Fruit fly (Drosophila melanogaster) whole organism, embryonic: ENCODE measurements around the gene betaTub65B.

Experiments
- Adf1 ChIP-seq: fragments of 200-800 bp; sonication (Bioruptor generic); IDR thresholded peaks from 2 replicates; pipeline ENCODE4 v1.3.6; 2022; ENCODE audit warnings: missing biosample characterization, missing genetic modification characterization
- CG1024 ChIP-seq: fragments of 200-800 bp; sonication (Bioruptor generic); IDR thresholded peaks from 2 replicates; pipeline ENCODE4 v1.3.6; 2022; ENCODE audit warnings: missing biosample characterization, missing genetic modification characterization
- CG10267 ChIP-seq: fragments of 200-800 bp; sonication (Bioruptor generic); optimal IDR thresholded peaks from 2 replicates; lab custom pipeline; 2018; ENCODE audit warnings: missing biosample characterization, mild to moderate bottlenecking, missing genetic modification characterization, moderate library complexity
- CG10366 ChIP-seq: fragments of 200-800 bp; sonication (Bioruptor generic); IDR thresholded peaks from 2 replicates; pipeline ENCODE4 v1.3.6; 2022; ENCODE audit warnings: missing biosample characterization, missing genetic modification characterization
- CG10462 ChIP-seq: fragments of 200-800 bp; sonication (Bioruptor generic); optimal IDR thresholded peaks from 2 replicates; lab custom pipeline; 2016; ENCODE audit warnings: missing biosample characterization, missing genetic modification characterization
- CG11696 ChIP-seq: fragments of 200-800 bp; sonication (Bioruptor generic); IDR thresholded peaks from 2 replicates; pipeline ENCODE4 v1.3.6; 2022; ENCODE audit warnings: missing biosample characterization, missing genetic modification characterization
- CG1233 ChIP-seq: fragments of 200-800 bp; sonication (Bioruptor generic); optimal IDR thresholded peaks from 4 replicates; lab custom pipeline; 2018; ENCODE audit warnings: missing biosample characterization, mild to moderate bottlenecking, missing genetic modification characterization
- CG13424 ChIP-seq: fragments of 200-800 bp; sonication (Bioruptor generic); optimal IDR thresholded peaks from 2 replicates; lab custom pipeline; 2019; ENCODE audit warnings: missing biosample characterization, mild to moderate bottlenecking, missing genetic modification characterization, moderate library complexity
- CG15269 ChIP-seq: fragments of 200-800 bp; sonication (Bioruptor generic); optimal IDR thresholded peaks from 2 replicates; lab custom pipeline; 2018; ENCODE audit warnings: missing biosample characterization, mild to moderate bottlenecking, missing genetic modification characterization, moderate library complexity
- CG17829 ChIP-seq: fragments of 200-800 bp; optimal IDR thresholded peaks from 2 replicates; lab custom pipeline; 2019; ENCODE audit warnings: missing biosample characterization, mild to moderate bottlenecking, missing genetic modification characterization, moderate library complexity
- CG18764 ChIP-seq: fragments of 200-800 bp; sonication (Bioruptor generic); optimal IDR thresholded peaks from 3 replicates; lab custom pipeline; 2016; ENCODE audit warnings: missing biosample characterization, missing genetic modification characterization
- CG2120 ChIP-seq: fragments of 200-800 bp; sonication (Bioruptor generic); optimal IDR thresholded peaks from 3 replicates; lab custom pipeline; 2016; ENCODE audit warnings: missing biosample characterization, missing genetic modification characterization
- CG4424 ChIP-seq: fragments of 200-800 bp; sonication (Bioruptor generic); optimal IDR thresholded peaks from 3 replicates; lab custom pipeline; 2016; ENCODE audit warnings: missing biosample characterization, missing genetic modification characterization
- CG6689 ChIP-seq: fragments of 200-800 bp; sonication (Bioruptor generic); IDR thresholded peaks from 2 replicates; pipeline ENCODE4 v1.3.6; 2022; ENCODE audit warnings: missing biosample characterization, missing genetic modification characterization
- CG7357 ChIP-seq: fragments of 200-800 bp; sonication (Bioruptor generic); IDR thresholded peaks from 3 replicates; pipeline ENCODE4 v1.3.6; 2022; ENCODE audit warnings: missing biosample characterization, missing genetic modification characterization
- CG7745 ChIP-seq: fragments of 200-800 bp; sonication (Bioruptor generic); optimal IDR thresholded peaks from 2 replicates; lab custom pipeline; 2018; ENCODE audit warnings: missing biosample characterization, mild to moderate bottlenecking, missing genetic modification characterization, moderate library complexity
- CG7839 ChIP-seq: fragments of 200-800 bp; sonication (Bioruptor generic); optimal IDR thresholded peaks from 3 replicates; lab custom pipeline; 2018; ENCODE audit warnings: missing biosample characterization, mild to moderate bottlenecking, missing genetic modification characterization, moderate library complexity
- CG9437 ChIP-seq: fragments of 200-800 bp; sonication (Bioruptor generic); optimal IDR thresholded peaks from 2 replicates; lab custom pipeline; 2018; ENCODE audit warnings: missing biosample characterization, mild to moderate bottlenecking, missing genetic modification characterization
- CoRest ChIP-seq: fragments of 200-800 bp; sonication (Bioruptor generic); optimal IDR thresholded peaks from 3 replicates; lab custom pipeline; 2018; ENCODE audit warnings: missing biosample characterization, mild to moderate bottlenecking, missing genetic modification characterization, moderate library complexity
- D ChIP-seq, 2 experiments: fragments of 200-800 bp in 1 of 2; fragments of >200 bp in 1 of 2; sonication (Bioruptor generic) in 1 of 2; optimal IDR thresholded peaks; 2 replicates in 1 of 2; 3 replicates in 1 of 2; lab custom pipeline; 2017; ENCODE audit warnings: mild to moderate bottlenecking in 1 of 2, missing biosample characterization in 1 of 2, missing genetic modification characterization in 1 of 2, missing genetic modification reagents in 1 of 2
- Dref ChIP-seq: fragments of 200-800 bp; sonication (Bioruptor generic); IDR thresholded peaks from 2 replicates; pipeline ENCODE4 v1.3.6; 2022; ENCODE audit warnings: missing biosample characterization, missing genetic modification characterization
- E2f2 ChIP-seq: fragments of 200-800 bp; sonication (Bioruptor generic); IDR thresholded peaks from 2 replicates; pipeline ENCODE4 v1.3.6; 2022; ENCODE audit warnings: missing biosample characterization, missing genetic modification characterization
- ERR ChIP-seq: fragments of 200-800 bp; sonication (Bioruptor generic); optimal IDR thresholded peaks from 2 replicates; lab custom pipeline; 2016; ENCODE audit warnings: missing biosample characterization, missing genetic modification characterization
- Nf-YC ChIP-seq: fragments of 200-800 bp; optimal IDR thresholded peaks from 3 replicates; lab custom pipeline; 2019; ENCODE audit warnings: missing biosample characterization, mild to moderate bottlenecking, missing genetic modification characterization, moderate library complexity
- Sry-δ ChIP-seq: fragments of 200-800 bp; sonication (Bioruptor generic); optimal IDR thresholded peaks from 2 replicates; lab custom pipeline; 2016; ENCODE audit warnings: missing biosample characterization, missing genetic modification characterization
- Ssrp ChIP-seq: fragments of 200-800 bp; sonication (Bioruptor generic); optimal IDR thresholded peaks from 2 replicates; lab custom pipeline; 2018; ENCODE audit warnings: missing biosample characterization, mild to moderate bottlenecking, missing genetic modification characterization, moderate library complexity
- ab ChIP-seq: fragments of 200-800 bp; sonication (Bioruptor generic); optimal IDR thresholded peaks from 2 replicates; lab custom pipeline; 2016; ENCODE audit warnings: missing biosample characterization, missing genetic modification characterization
- ash1 ChIP-seq: fragments of 200-800 bp; sonication (Bioruptor generic); optimal IDR thresholded peaks from 2 replicates; lab custom pipeline; 2018; ENCODE audit warnings: missing biosample characterization, mild to moderate bottlenecking, missing genetic modification characterization
- az2 ChIP-seq: fragments of 200-800 bp; sonication (Bioruptor generic); optimal IDR thresholded peaks from 3 replicates; lab custom pipeline; 2016; ENCODE audit warnings: missing biosample characterization, missing genetic modification characterization
- caup ChIP-seq: fragments of 200-800 bp; sonication (Bioruptor generic); optimal IDR thresholded peaks from 3 replicates; lab custom pipeline; 2017; ENCODE audit warnings: missing biosample characterization, mild to moderate bottlenecking, missing genetic modification characterization, moderate library complexity; ENCODE audit not compliant: severe bottlenecking
- chinmo ChIP-seq: fragments of 200-800 bp; sonication (Bioruptor generic); IDR thresholded peaks from 4 replicates; pipeline ENCODE4 v1.3.6; 2022; ENCODE audit warnings: missing biosample characterization, missing genetic modification characterization; ENCODE audit not compliant: partially characterized antibody
- chm ChIP-seq: fragments of 200-800 bp; sonication (Bioruptor generic); IDR thresholded peaks from 2 replicates; pipeline ENCODE4 v1.3.6; 2022; ENCODE audit warnings: missing biosample characterization, missing genetic modification characterization
- ci ChIP-seq: fragments of 200-800 bp; sonication (Bioruptor generic); IDR thresholded peaks from 3 replicates; pipeline ENCODE4 v1.3.6; 2022; ENCODE audit warnings: missing biosample characterization, missing genetic modification characterization
- fd3F ChIP-seq: fragments of 200-800 bp; sonication (Bioruptor generic); optimal IDR thresholded peaks from 2 replicates; lab custom pipeline; 2018; ENCODE audit warnings: missing biosample characterization, mild to moderate bottlenecking, missing genetic modification characterization, moderate library complexity
- fd96Cb ChIP-seq: fragments of 200-800 bp; sonication (Bioruptor generic); optimal IDR thresholded peaks from 2 replicates; lab custom pipeline; 2018; ENCODE audit warnings: missing biosample characterization, mild to moderate bottlenecking, missing genetic modification characterization, moderate library complexity
- gsb-n ChIP-seq: fragments of 200-800 bp; sonication (Bioruptor generic); optimal IDR thresholded peaks from 3 replicates; lab custom pipeline; 2018; ENCODE audit warnings: missing biosample characterization, mild to moderate bottlenecking, missing genetic modification characterization
- hb ChIP-seq: fragments of 200-800 bp; sonication (Bioruptor generic); IDR thresholded peaks from 3 replicates; pipeline ENCODE4 v1.3.6; 2022; ENCODE audit warnings: missing biosample characterization, missing genetic modification characterization; ENCODE audit not compliant: partially characterized antibody
- hkb ChIP-seq, 2 experiments: fragments of 200-800 bp in 1 of 2; fragments of >200 bp in 1 of 2; sonication (Bioruptor generic) in 1 of 2; IDR thresholded peaks in 1 of 2; optimal IDR thresholded peaks in 1 of 2; 2 replicates each; pipeline versions ENCODE4 v1.3.6 to Lab custom; 2017 to 2022; ENCODE audit warnings: missing biosample characterization in 1 of 2, missing genetic modification characterization in 1 of 2
- ind ChIP-seq: fragments of 200-800 bp; sonication (Bioruptor generic); optimal IDR thresholded peaks from 3 replicates; lab custom pipeline; 2016; ENCODE audit warnings: missing biosample characterization, missing genetic modification characterization
- knrl ChIP-seq: fragments of 200-800 bp; sonication (Bioruptor generic); IDR thresholded peaks from 3 replicates; pipeline ENCODE4 v1.3.6; 2022; ENCODE audit warnings: missing biosample characterization, missing genetic modification characterization; ENCODE audit not compliant: partially characterized antibody
- pan ChIP-seq, 4 experiments: fragments of >200 bp in 3 of 4; fragments of 200-800 bp in 1 of 4; sonication (Bioruptor generic) in 1 of 4; optimal IDR thresholded peaks in 3 of 4; IDR thresholded peaks in 1 of 4; 2 replicates each; pipeline versions ENCODE4 v1.3.6 to Lab custom; 2017 to 2022; ENCODE audit warnings: missing biosample characterization in 2 of 4, missing genetic modification characterization in 2 of 4, mixed read lengths in 1 of 4
- rib ChIP-seq: fragments of 200-800 bp; sonication (Bioruptor generic); IDR thresholded peaks from 2 replicates; pipeline ENCODE4 v1.3.6; 2022; ENCODE audit warnings: missing biosample characterization, missing genetic modification characterization
- run ChIP-seq: fragments of 200-800 bp; sonication (Bioruptor generic); optimal IDR thresholded peaks from 3 replicates; lab custom pipeline; 2018; ENCODE audit warnings: missing biosample characterization, mild to moderate bottlenecking, missing genetic modification characterization
- salm ChIP-seq: fragments of 200-800 bp; sonication (Bioruptor generic); optimal IDR thresholded peaks from 2 replicates; lab custom pipeline; 2018; ENCODE audit warnings: missing biosample characterization, mild to moderate bottlenecking, missing genetic modification characterization
- sisA ChIP-seq: fragments of 200-800 bp; sonication (Bioruptor generic); IDR thresholded peaks from 2 replicates; pipeline ENCODE4 v1.3.6; 2022; ENCODE audit warnings: missing biosample characterization, missing genetic modification characterization
- stc ChIP-seq: fragments of 200-800 bp; sonication (Bioruptor generic); IDR thresholded peaks from 2 replicates; pipeline ENCODE4 v1.3.6; 2022; ENCODE audit warnings: missing biosample characterization, missing genetic modification characterization
- zen ChIP-seq: fragments of 200-800 bp; sonication (Bioruptor generic); optimal IDR thresholded peaks from 3 replicates; lab custom pipeline; 2018; ENCODE audit warnings: missing biosample characterization, mild to moderate bottlenecking, missing genetic modification characterization, moderate library complexity

betaTub65B gene

DNA sequence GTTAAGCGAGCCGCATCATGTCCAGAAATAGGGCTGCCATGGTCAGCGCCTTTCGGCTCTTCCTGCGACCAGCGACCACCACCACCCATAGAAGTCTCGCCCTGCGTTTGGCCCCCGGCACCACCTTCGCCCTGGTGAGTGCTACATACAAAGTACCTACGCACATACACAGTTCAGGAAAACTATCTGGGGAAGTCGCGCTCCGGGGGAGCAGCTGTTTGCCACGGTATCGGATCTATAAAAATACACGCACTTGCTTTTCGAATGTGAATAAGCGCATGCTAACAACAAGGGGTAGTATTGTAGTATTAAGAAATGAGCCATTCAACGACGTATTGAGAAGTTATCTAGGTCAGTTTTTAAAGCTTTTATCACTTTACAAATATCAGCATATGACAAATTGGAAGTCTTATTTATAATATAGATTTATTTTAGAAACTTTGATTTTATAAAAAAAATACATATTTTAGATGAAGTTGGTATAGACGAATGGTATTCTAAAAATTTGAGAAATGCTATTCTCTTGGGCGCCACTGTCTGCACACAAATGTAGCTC is 21.4 kb downstream of the betaTub65B start (continued):
- TF ChIP-seq knrl (GFP tag; lab: Robert Waterston, UW) (no peak), CG1233 (peak; percentile 18), gsb-n (tag; lab: Kevin White, UChicago) (peak; percentile 67), Adf1 (GFP tag; lab: Robert Waterston, UW) (0 out of 2 replicates have a peak, but pooled peaks have one; percentile 10), zen (tag; lab: Kevin White, UChicago) (no peak), CG4424 (GFP tag; lab: Kevin White, UChicago) (peak; percentile 35), Nf-YC (tag; lab: Kevin White, UChicago) (peak; percentile 27), E2f2 (GFP tag; lab: Robert Waterston, UW) (peak; percentile 42; the same call in 1 of the 2 replicates), ERR (GFP tag; lab: Kevin White, UChicago) (no peak), CG10366 (GFP tag; lab: Robert Waterston, UW) (peak; percentile 27; the same call in 1 of the 2 replicates), CG10267 (tag; lab: Kevin White, UChicago) (peak; percentile 56), CG17829 (tag; lab: Kevin White, UChicago) (peak; percentile 65), pan (optimal IDR thresholded peaks at IDR 0.05; lab: Kevin White, UChicago) (no peak), pan (GFP tag; optimal IDR thresholded peaks at IDR 0.05 in 1 of 2, IDR thresholded peaks at IDR 0.05 in 1 of 2) (peak in 1 of 2 experiments; percentile 57), CG18764 (GFP tag; lab: Kevin White, UChicago) (no peak), CG7839 (tag; lab: Kevin White, UChicago) (peak; percentile 76), Sry-δ (no peak), chm (GFP tag; lab: Robert Waterston, UW) (no peak), sisA (GFP tag; lab: Robert Waterston, UW) (peak; percentile 7; the same call in 1 of the 2 replicates), Dref (GFP tag; lab: Robert Waterston, UW) (no peak), CG2120 (GFP tag; lab: Kevin White, UChicago) (peak; percentile 21), CG9437 (GFP tag; lab: Kevin White, UChicago) (peak; percentile 52), rib (no peak), caup (GFP tag; lab: Kevin White, UChicago) (peak; percentile 3), ab (GFP tag; lab: Kevin White, UChicago) (no peak), run (peak; percentile 63), Ssrp (tag; lab: Kevin White, UChicago) (peak; percentile 69), ind (GFP tag; lab: Kevin White, UChicago) (peak; percentile 30), az2 (GFP tag; lab: Kevin White, UChicago) (peak; percentile 48), fd3F (GFP tag; lab: Kevin White, UChicago) (peak; percentile 18), CG7745 (no peak), CG1024 (no peak), ci (GFP tag; lab: Robert Waterston, UW) (peak; percentile 40; the same call in 1 of the 3 replicates), CG6689 (GFP tag; lab: Robert Waterston, UW) (peak; percentile 61), CG7357 (GFP tag; lab: Robert Waterston, UW) (0 out of 3 replicates have a peak, but pooled peaks have one; percentile 13), chinmo (GFP tag; lab: Robert Waterston, UW) (0 out of 4 replicates have a peak, but pooled peaks have one; percentile 58), ash1 (GFP tag; lab: Kevin White, UChicago) (no peak), CG13424 (tag; lab: Kevin White, UChicago) (peak; percentile 65), CG10462 (peak; percentile 23), CG15269 (peak; percentile 73), CG11696 (GFP tag; lab: Robert Waterston, UW) (peak; percentile 89), hb (GFP tag; lab: Robert Waterston, UW) (no peak), salm (tag; lab: Kevin White, UChicago) (peak; percentile 44), D (optimal IDR thresholded peaks at IDR 0.05; lab: Kevin White, UChicago) (no peak), D (GFP tag; optimal IDR thresholded peaks at IDR 0.05; lab: Kevin White, UChicago) (peak; percentile 41), fd96Cb (peak; percentile 58), hkb (optimal IDR thresholded peaks at IDR 0.05; lab: Kevin White, UChicago) (no peak), hkb (GFP tag; IDR thresholded peaks at IDR 0.05; lab: Robert Waterston, UW) (peak; percentile 45; the same call in 1 of the 2 replicates), CoRest (tag; lab: Kevin White, UChicago) (peak; percentile 75), stc (peak; percentile 62; the same call in 1 of the 2 replicates)
